Worm (Caenorhabditis elegans) whole organism, midembryonic: ENCODE data around the gene cec-1.

Experiments
- flt-1 ChIP-seq: fragments of 200-800 bp; sonication (Bioruptor generic); IDR thresholded peaks from 2 replicates; pipeline ENCODE4 v1.3.6; 2022; ENCODE audit warnings: missing genetic modification characterization, missing compliant biosample characterization
- ztf-29 ChIP-seq: fragments of 200-800 bp; sonication (Bioruptor generic); IDR thresholded peaks from 2 replicates; pipeline ENCODE4 v1.3.6; 2022; ENCODE audit warnings: missing genetic modification reagents, missing genetic modification characterization, missing compliant biosample characterization

- TF ChIP-seq ztf-29 (GFP tag; lab: Robert Waterston, UW) (no peak), flt-1 (GFP tag; lab: Robert Waterston, UW) (no peak)
Observed at ce11 chrIII:8380645-8381044, 45.5 kb upstream of the cec-1 start, which contains the start of gene R05D3.12.
